Fruit fly (Drosophila melanogaster) whole organism, prepupa: Measurements from ENCODE around the gene CG44521.

ENCODE experiments used
- Blimp-1 ChIP-seq: fragments of 200-800 bp; sonication (Bioruptor generic); optimal IDR thresholded peaks from 3 replicates; lab custom pipeline; 2017; ENCODE audit warnings: missing biosample characterization, missing genetic modification characterization, mild to moderate bottlenecking, moderate library complexity, missing genetic modification reagents
- CG1621 ChIP-seq: fragments of 200-800 bp; sonication (Bioruptor generic); optimal IDR thresholded peaks from 3 replicates; lab custom pipeline; 2018; ENCODE audit warnings: missing biosample characterization, mild to moderate bottlenecking, missing genetic modification characterization
- CG16779 ChIP-seq: fragments of 200-800 bp; sonication (Bioruptor generic); optimal IDR thresholded peaks from 3 replicates; lab custom pipeline; 2017; ENCODE audit warnings: missing biosample characterization, mild to moderate bottlenecking, missing genetic modification characterization
- CG32006 ChIP-seq: fragments of 200-800 bp; sonication (Bioruptor generic); optimal IDR thresholded peaks from 3 replicates; lab custom pipeline; 2017; ENCODE audit warnings: missing biosample characterization, mild to moderate bottlenecking, missing genetic modification characterization
- CG4318 ChIP-seq: fragments of 200-800 bp; sonication (Bioruptor generic); optimal IDR thresholded peaks from 3 replicates; lab custom pipeline; 2017; ENCODE audit warnings: missing biosample characterization, mild to moderate bottlenecking, missing genetic modification characterization
- CG9139 ChIP-seq: fragments of 200-800 bp; sonication (Bioruptor generic); optimal IDR thresholded peaks from 3 replicates; lab custom pipeline; 2017; ENCODE audit warnings: missing biosample characterization, mild to moderate bottlenecking, missing genetic modification characterization
- Eip75B ChIP-seq: fragments of 200-800 bp; sonication (Bioruptor generic); optimal IDR thresholded peaks from 3 replicates; lab custom pipeline; 2016; ENCODE audit warnings: missing biosample characterization, missing genetic modification characterization
- Eip78C ChIP-seq: fragments of 200-800 bp; sonication (Bioruptor generic); peaks from one replicate; lab custom pipeline; 2016; ENCODE audit warnings: missing biosample characterization, missing genetic modification characterization
- Lpt ChIP-seq: fragments of 200-800 bp; sonication (Bioruptor generic); optimal IDR thresholded peaks from 3 replicates; lab custom pipeline; 2016; ENCODE audit warnings: missing biosample characterization, missing genetic modification characterization
- OdsH ChIP-seq: fragments of 200-800 bp; sonication (Bioruptor generic); optimal IDR thresholded peaks from 3 replicates; lab custom pipeline; 2016; ENCODE audit warnings: missing biosample characterization, missing genetic modification characterization
- Smox ChIP-seq: fragments of 200-800 bp; sonication (Bioruptor generic); optimal IDR thresholded peaks from 3 replicates; lab custom pipeline; 2016; ENCODE audit warnings: missing biosample characterization, missing genetic modification characterization
- acj6 ChIP-seq: fragments of 200-800 bp; sonication (Bioruptor generic); optimal IDR thresholded peaks from 3 replicates; lab custom pipeline; 2016; ENCODE audit warnings: missing biosample characterization, missing genetic modification characterization
- topi ChIP-seq: fragments of 200-800 bp; sonication (Bioruptor generic); optimal IDR thresholded peaks from 3 replicates; lab custom pipeline; 2016; ENCODE audit warnings: missing biosample characterization, missing genetic modification characterization
- vri ChIP-seq: fragments of 200-800 bp; sonication (Bioruptor generic); optimal IDR thresholded peaks from 3 replicates; lab custom pipeline; 2016; ENCODE audit warnings: missing biosample characterization, mild to moderate bottlenecking, missing genetic modification characterization

- TF ChIP-seq Blimp-1 (GFP tag; lab: Kevin White, UChicago) (no peak), Lpt (GFP tag; lab: Kevin White, UChicago) (no peak), Smox (GFP tag; lab: Kevin White, UChicago) (no peak), OdsH (GFP tag; lab: Kevin White, UChicago) (no peak), topi (GFP tag; lab: Kevin White, UChicago) (no peak), Eip75B (no peak), CG16779 (no peak), CG32006 (GFP tag; lab: Kevin White, UChicago) (no peak), CG4318 (GFP tag; lab: Kevin White, UChicago) (no peak), Eip78C (GFP tag; lab: Kevin White, UChicago) (no peak), vri (GFP tag; lab: Kevin White, UChicago) (no peak), acj6 (GFP tag; lab: Kevin White, UChicago) (no peak), CG1621 (tag; lab: Kevin White, UChicago) (no peak), CG9139 (no peak)
Measured at dm6 chr3L:5664719-5664973, 48.5 kb upstream of the CG44521 start.
